Fruit fly (Drosophila melanogaster) whole organism, embryonic: ENCODE data around the gene CG6660.

Experiments used
- CG10979 ChIP-seq: fragments of 200-800 bp; sonication (Bioruptor generic); optimal IDR thresholded peaks from 2 replicates; lab custom pipeline; 2018; ENCODE audit warnings: missing biosample characterization, mild to moderate bottlenecking, missing genetic modification characterization, moderate library complexity
- CG11456 ChIP-seq: fragments of 200-800 bp; sonication (Bioruptor generic); IDR thresholded peaks from 3 replicates; pipeline ENCODE4 v1.3.6; 2022; ENCODE audit warnings: missing biosample characterization, missing genetic modification characterization
- CG11695 ChIP-seq: fragments of 200-800 bp; sonication (Bioruptor generic); IDR thresholded peaks from 3 replicates; pipeline ENCODE4 v1.3.6; 2022; ENCODE audit warnings: missing biosample characterization, missing genetic modification characterization
- CG12104 ChIP-seq: fragments of 200-800 bp; sonication (Bioruptor generic); optimal IDR thresholded peaks from 3 replicates; lab custom pipeline; 2016; ENCODE audit warnings: missing biosample characterization, missing genetic modification characterization
- CG13296 ChIP-seq: fragments of 200-800 bp; sonication (Bioruptor generic); optimal IDR thresholded peaks from 3 replicates; lab custom pipeline; 2018; ENCODE audit warnings: missing biosample characterization, mild to moderate bottlenecking, missing genetic modification characterization
- CG13424 ChIP-seq: fragments of 200-800 bp; sonication (Bioruptor generic); optimal IDR thresholded peaks from 2 replicates; lab custom pipeline; 2019; ENCODE audit warnings: missing biosample characterization, mild to moderate bottlenecking, missing genetic modification characterization, moderate library complexity
- CG14860 ChIP-seq: fragments of 200-800 bp; sonication (Bioruptor generic); IDR thresholded peaks from 3 replicates; pipeline ENCODE4 v1.3.6; 2022; ENCODE audit warnings: missing biosample characterization, missing genetic modification characterization; ENCODE audit not compliant: partially characterized antibody
- CG1529 ChIP-seq: fragments of 200-800 bp; sonication (Bioruptor generic); optimal IDR thresholded peaks from 3 replicates; lab custom pipeline; 2018; ENCODE audit warnings: missing biosample characterization, missing genetic modification characterization
- CG15601 ChIP-seq: fragments of 200-800 bp; sonication (Bioruptor generic); optimal IDR thresholded peaks from 3 replicates; lab custom pipeline; 2019; ENCODE audit warnings: missing biosample characterization, mild to moderate bottlenecking, missing genetic modification characterization, moderate library complexity
- CG17328 ChIP-seq: fragments of 200-800 bp; sonication (Bioruptor generic); IDR thresholded peaks from 2 replicates; pipeline ENCODE4 v1.3.6; 2022; ENCODE audit warnings: missing biosample characterization, missing genetic modification characterization
- CG2889 ChIP-seq: fragments of 200-800 bp; sonication (Bioruptor generic); IDR thresholded peaks from 3 replicates; pipeline ENCODE4 v1.3.6; 2022; ENCODE audit warnings: missing biosample characterization, missing genetic modification characterization
- CG31365 ChIP-seq: fragments of 200-800 bp; sonication (Bioruptor generic); optimal IDR thresholded peaks from 2 replicates; lab custom pipeline; 2018; ENCODE audit warnings: missing biosample characterization, mild to moderate bottlenecking, missing genetic modification characterization
- CG3995 ChIP-seq: fragments of 200-800 bp; sonication (Bioruptor generic); optimal IDR thresholded peaks from 3 replicates; lab custom pipeline; 2016; ENCODE audit warnings: missing biosample characterization, missing genetic modification characterization
- CG6813 ChIP-seq: fragments of 200-800 bp; sonication (Bioruptor generic); optimal IDR thresholded peaks from 2 replicates; lab custom pipeline; 2017; ENCODE audit warnings: missing biosample characterization, missing genetic modification characterization, mild to moderate bottlenecking, moderate library complexity, missing genetic modification reagents
- CG9876 ChIP-seq: fragments of 200-800 bp; sonication (Bioruptor generic); optimal IDR thresholded peaks from 2 replicates; lab custom pipeline; 2016; ENCODE audit warnings: missing biosample characterization, missing genetic modification characterization
- Chrac-16 ChIP-seq: fragments of 200-800 bp; sonication (Bioruptor generic); optimal IDR thresholded peaks from 3 replicates; lab custom pipeline; 2016; ENCODE audit warnings: missing biosample characterization, missing genetic modification characterization
- CoRest ChIP-seq: fragments of 200-800 bp; sonication (Bioruptor generic); optimal IDR thresholded peaks from 3 replicates; lab custom pipeline; 2018; ENCODE audit warnings: missing biosample characterization, mild to moderate bottlenecking, missing genetic modification characterization, moderate library complexity
- D ChIP-seq, 2 experiments: fragments of 200-800 bp in 1 of 2; fragments of >200 bp in 1 of 2; sonication (Bioruptor generic) in 1 of 2; optimal IDR thresholded peaks; 2 replicates in 1 of 2; 3 replicates in 1 of 2; lab custom pipeline; 2017; ENCODE audit warnings: mild to moderate bottlenecking in 1 of 2, missing biosample characterization in 1 of 2, missing genetic modification characterization in 1 of 2, missing genetic modification reagents in 1 of 2
- D19A ChIP-seq: fragments of 200-800 bp; optimal IDR thresholded peaks from 3 replicates; lab custom pipeline; 2019; ENCODE audit warnings: missing biosample characterization, mild to moderate bottlenecking, missing genetic modification characterization, moderate library complexity
- Ets65A ChIP-seq: fragments of 200-800 bp; sonication (Bioruptor generic); peaks from one replicate; lab custom pipeline; 2016; ENCODE audit warnings: missing biosample characterization, missing genetic modification characterization
- GATAe ChIP-seq: fragments of 200-800 bp; sonication (Bioruptor generic); conservative IDR thresholded peaks from 2 replicates; pipeline ENCODE4 v1.3.6; 2022; ENCODE audit warnings: missing biosample characterization, missing genetic modification characterization
- Oli ChIP-seq: fragments of 200-800 bp; sonication (Bioruptor generic); optimal IDR thresholded peaks from 2 replicates; lab custom pipeline; 2018; ENCODE audit warnings: missing biosample characterization, mild to moderate bottlenecking, missing genetic modification characterization, moderate library complexity
- Sox100B ChIP-seq: fragments of 200-800 bp; sonication (Bioruptor generic); optimal IDR thresholded peaks from 3 replicates; lab custom pipeline; 2018; ENCODE audit warnings: missing biosample characterization, mild to moderate bottlenecking, missing genetic modification characterization
- Xrp1 ChIP-seq: fragments of 200-800 bp; sonication (Bioruptor generic); IDR thresholded peaks from 2 replicates; pipeline ENCODE4 v1.3.6; 2022; ENCODE audit warnings: missing biosample characterization, missing genetic modification characterization
- ara ChIP-seq: fragments of 200-800 bp; sonication (Bioruptor generic); IDR thresholded peaks from 2 replicates; pipeline ENCODE4 v1.3.6; 2022; ENCODE audit warnings: missing biosample characterization, missing genetic modification characterization
- ato ChIP-seq: fragments of 200-800 bp; sonication (Bioruptor generic); IDR thresholded peaks from 2 replicates; pipeline ENCODE4 v1.3.6; 2022; ENCODE audit warnings: missing biosample characterization, missing genetic modification characterization; ENCODE audit not compliant: partially characterized antibody
- chif ChIP-seq, 2 experiments: fragments of 200-800 bp; sonication (Bioruptor generic); optimal IDR thresholded peaks; 3 replicates each; lab custom pipeline; 2016; ENCODE audit warnings: missing biosample characterization in 2 of 2, missing genetic modification characterization in 2 of 2
- cwo ChIP-seq: fragments of 200-800 bp; sonication (Bioruptor generic); optimal IDR thresholded peaks from 3 replicates; lab custom pipeline; 2017; ENCODE audit warnings: missing biosample characterization, missing genetic modification characterization, mild to moderate bottlenecking, moderate library complexity, missing genetic modification reagents
- dmrt11E ChIP-seq: fragments of 200-800 bp; sonication (Bioruptor generic); optimal IDR thresholded peaks from 3 replicates; lab custom pipeline; 2018; ENCODE audit warnings: missing biosample characterization, mild to moderate bottlenecking, missing genetic modification characterization, moderate library complexity
- eyg ChIP-seq: fragments of 200-800 bp; sonication (Bioruptor generic); optimal IDR thresholded peaks from 3 replicates; lab custom pipeline; 2016; ENCODE audit warnings: missing biosample characterization, missing genetic modification characterization
- fd102C ChIP-seq: fragments of 200-800 bp; sonication (Bioruptor generic); optimal IDR thresholded peaks from 2 replicates; lab custom pipeline; 2018; ENCODE audit warnings: missing biosample characterization, mild to moderate bottlenecking, missing genetic modification characterization, moderate library complexity
- fd64A ChIP-seq: fragments of 200-800 bp; sonication (Bioruptor generic); optimal IDR thresholded peaks from 3 replicates; lab custom pipeline; 2018; ENCODE audit warnings: missing biosample characterization, mild to moderate bottlenecking, missing genetic modification characterization
- gsb-n ChIP-seq: fragments of 200-800 bp; sonication (Bioruptor generic); optimal IDR thresholded peaks from 3 replicates; lab custom pipeline; 2018; ENCODE audit warnings: missing biosample characterization, mild to moderate bottlenecking, missing genetic modification characterization
- ham ChIP-seq: fragments of 200-800 bp; sonication (Bioruptor generic); IDR thresholded peaks from 2 replicates; pipeline ENCODE4 v1.3.6; 2022; ENCODE audit warnings: missing biosample characterization, missing genetic modification characterization
- nerfin-1 ChIP-seq: fragments of 200-800 bp; sonication (Bioruptor generic); optimal IDR thresholded peaks from 3 replicates; lab custom pipeline; 2019; ENCODE audit warnings: missing biosample characterization, mild to moderate bottlenecking, missing genetic modification characterization, moderate library complexity
- nmo ChIP-seq: fragments of 200-800 bp; sonication (Bioruptor generic); optimal IDR thresholded peaks from 2 replicates; lab custom pipeline; 2018; ENCODE audit warnings: missing biosample characterization, mild to moderate bottlenecking, missing genetic modification characterization, moderate library complexity
- onecut ChIP-seq: fragments of 200-800 bp; sonication (Bioruptor generic); IDR thresholded peaks from 2 replicates; pipeline ENCODE4 v1.3.6; 2022; ENCODE audit warnings: missing biosample characterization, missing genetic modification characterization
- org-1 ChIP-seq: fragments of 200-800 bp; sonication (Bioruptor generic); optimal IDR thresholded peaks from 2 replicates; lab custom pipeline; 2017; ENCODE audit warnings: missing biosample characterization, missing genetic modification characterization
- peb ChIP-seq: fragments of 200-800 bp; sonication (Bioruptor generic); IDR thresholded peaks from 2 replicates; pipeline ENCODE4 v1.3.6; 2022; ENCODE audit warnings: missing biosample characterization, missing genetic modification characterization
- pum ChIP-seq: fragments of 200-800 bp; sonication (Bioruptor generic); optimal IDR thresholded peaks from 2 replicates; lab custom pipeline; 2016; ENCODE audit warnings: missing biosample characterization, missing genetic modification characterization
- pzg ChIP-seq: fragments of 200-800 bp; sonication (Bioruptor generic); optimal IDR thresholded peaks from 3 replicates; lab custom pipeline; 2018; ENCODE audit warnings: missing biosample characterization, mild to moderate bottlenecking, missing genetic modification characterization, moderate library complexity
- sim ChIP-seq: fragments of 200-800 bp; sonication (Bioruptor generic); IDR thresholded peaks from 2 replicates; pipeline ENCODE4 v1.3.6; 2022; ENCODE audit warnings: missing biosample characterization, missing genetic modification characterization
- tll ChIP-seq, 2 experiments: fragments of 200-800 bp in 1 of 2; fragments of >200 bp in 1 of 2; sonication (Bioruptor generic) in 1 of 2; optimal IDR thresholded peaks; 2 replicates each; lab custom pipeline; 2017 to 2019; ENCODE audit warnings: missing biosample characterization in 2 of 2, missing genetic modification characterization in 2 of 2, mild to moderate bottlenecking in 1 of 2, moderate library complexity in 1 of 2
- trem ChIP-seq: fragments of 200-800 bp; optimal IDR thresholded peaks from 3 replicates; lab custom pipeline; 2019; ENCODE audit warnings: missing biosample characterization, mild to moderate bottlenecking, missing genetic modification characterization, moderate library complexity
- twi ChIP-seq: fragments of 200-800 bp; optimal IDR thresholded peaks from 2 replicates; lab custom pipeline; 2019; ENCODE audit warnings: missing biosample characterization, mild to moderate bottlenecking, missing genetic modification characterization, moderate library complexity
- unpg ChIP-seq: fragments of 200-800 bp; sonication (Bioruptor generic); optimal IDR thresholded peaks from 3 replicates; lab custom pipeline; 2018; ENCODE audit warnings: missing biosample characterization, mild to moderate bottlenecking, missing genetic modification characterization, moderate library complexity
- yki ChIP-seq: fragments of >200 bp; optimal IDR thresholded peaks from 3 replicates; lab custom pipeline; 2018
- zen ChIP-seq: fragments of 200-800 bp; sonication (Bioruptor generic); optimal IDR thresholded peaks from 3 replicates; lab custom pipeline; 2018; ENCODE audit warnings: missing biosample characterization, mild to moderate bottlenecking, missing genetic modification characterization, moderate library complexity
- zf30C ChIP-seq: fragments of 200-800 bp; sonication (Bioruptor generic); optimal IDR thresholded peaks from 3 replicates; lab custom pipeline; 2018; ENCODE audit warnings: missing biosample characterization, mild to moderate bottlenecking, missing genetic modification characterization
- zfh1 ChIP-seq: fragments of 200-800 bp; sonication (Bioruptor generic); IDR thresholded peaks from 3 replicates; pipeline ENCODE4 v1.3.6; 2022; ENCODE audit warnings: missing biosample characterization, missing genetic modification characterization

The CG6660 gene

dm6 chr3R:22886832-22887231 lies 36.3 kb upstream of the CG6660 start:
- peak; percentile 89 for TF ChIP-seq zen (tag; lab: Kevin White, UChicago)
- TF ChIP-seq unpg (GFP tag; lab: Kevin White, UChicago): peak; percentile 47
- peak; percentile 33 for TF ChIP-seq fd102C
- peak; percentile 14 for TF ChIP-seq Chrac-16
- TF ChIP-seq twi (tag; lab: Kevin White, UChicago): peak; percentile 24
- TF ChIP-seq D (optimal IDR thresholded peaks at IDR 0.05; lab: Kevin White, UChicago): no peak
- peak; percentile 54 for TF ChIP-seq D (GFP tag; optimal IDR thresholded peaks at IDR 0.05; lab: Kevin White, UChicago)
- no peak for TF ChIP-seq CG1529 (GFP tag; lab: Kevin White, UChicago)
- peak; percentile 73 for TF ChIP-seq CG10979 (tag; lab: Kevin White, UChicago)
- no peak for TF ChIP-seq GATAe (GFP tag; lab: Robert Waterston, UW)
- no peak for TF ChIP-seq yki (lab: Kevin White, UChicago)
- TF ChIP-seq D19A: peak; percentile 52
- peak; percentile 24 for TF ChIP-seq Sox100B
- TF ChIP-seq pzg (GFP tag; lab: Kevin White, UChicago): no peak
- peak; percentile 3 for TF ChIP-seq CG6813
- TF ChIP-seq pum: peak; percentile 9
- no peak for TF ChIP-seq CG14860 (GFP tag; lab: Robert Waterston, UW)
- no peak for TF ChIP-seq CG13296
- TF ChIP-seq CG13424 (tag; lab: Kevin White, UChicago): peak; percentile 13
- peak; percentile 12 for TF ChIP-seq CoRest (tag; lab: Kevin White, UChicago)
- TF ChIP-seq CG3995 (GFP tag; lab: Kevin White, UChicago): no peak
- no peak for TF ChIP-seq CG2889
- TF ChIP-seq dmrt11E (tag; lab: Kevin White, UChicago): peak; percentile 56
- peak; percentile 53; the same call in 1 of the 2 replicates for TF ChIP-seq Xrp1
- TF ChIP-seq ham (GFP tag; lab: Robert Waterston, UW): no peak
- peak; percentile 23 for TF ChIP-seq gsb-n (tag; lab: Kevin White, UChicago)
- no peak for TF ChIP-seq CG12104 (GFP tag; lab: Kevin White, UChicago)
- TF ChIP-seq CG17328 (GFP tag; lab: Robert Waterston, UW): no peak
- peak in 1 of 2 experiments; percentile 46 for TF ChIP-seq chif (GFP tag; optimal IDR thresholded peaks at IDR 0.05; lab: Kevin White, UChicago)
- TF ChIP-seq sim (GFP tag; lab: Robert Waterston, UW): no peak
- peak; percentile 12 for TF ChIP-seq trem (tag; lab: Kevin White, UChicago)
- TF ChIP-seq CG9876 (GFP tag; lab: Kevin White, UChicago): no peak
- no peak for TF ChIP-seq fd64A
- TF ChIP-seq zf30C (GFP tag; lab: Kevin White, UChicago): peak; percentile 59
- no peak for TF ChIP-seq CG11695 (GFP tag; lab: Robert Waterston, UW)
- TF ChIP-seq Oli (tag; lab: Kevin White, UChicago): peak; percentile 22
- TF ChIP-seq nmo: peak; percentile 52
- peak; percentile 7 for TF ChIP-seq cwo (GFP tag; lab: Kevin White, UChicago)
- peak; percentile 27 for TF ChIP-seq org-1 (GFP tag; lab: Kevin White, UChicago)
- TF ChIP-seq zfh1 (GFP tag; lab: Robert Waterston, UW): peak; percentile 65; the same call in 2 of the 3 replicates
- TF ChIP-seq ara: peak; percentile 49
- TF ChIP-seq peb (GFP tag; lab: Robert Waterston, UW): no peak
- no peak for TF ChIP-seq ato (GFP tag; lab: Robert Waterston, UW)
- TF ChIP-seq CG31365 (tag; lab: Kevin White, UChicago): no peak
- TF ChIP-seq CG11456 (GFP tag; lab: Robert Waterston, UW): no peak
- TF ChIP-seq eyg (GFP tag; lab: Kevin White, UChicago): no peak
- TF ChIP-seq nerfin-1 (tag; lab: Kevin White, UChicago): peak; percentile 55
- TF ChIP-seq CG15601 (tag; lab: Kevin White, UChicago): peak; percentile 25
- TF ChIP-seq onecut (GFP tag; lab: Robert Waterston, UW): no peak
- TF ChIP-seq Ets65A (GFP tag; lab: Kevin White, UChicago): peak; percentile 63
- peak in 1 of 2 experiments; percentile 69 for TF ChIP-seq tll (GFP tag; optimal IDR thresholded peaks at IDR 0.05; lab: Kevin White, UChicago)
